Worm (Caenorhabditis elegans) whole organism, early embryonic: ENCODE results near the gene Y53G8AL.4.
A peak's percentile ranks its signal among the peaks of the same experiment; 100 is the strongest.

Experiments
- B0310.2 ChIP-seq: sonication (generic microtip); optimal IDR thresholded peaks from 2 replicates; lab custom pipeline; 2016; ENCODE audit warnings: mild to moderate bottlenecking, missing genetic modification characterization, missing compliant biosample characterization
- F13C5.2 ChIP-seq: sonication (generic microtip); optimal IDR thresholded peaks from 2 replicates; lab custom pipeline; 2017; ENCODE audit warnings: mild to moderate bottlenecking, missing genetic modification characterization, inconsistent platforms, missing compliant biosample characterization
- aly-1 ChIP-seq: sonication (generic microtip); optimal IDR thresholded peaks from 2 replicates; lab custom pipeline; 2016; ENCODE audit warnings: missing genetic modification characterization, missing compliant biosample characterization
- ama-1 ChIP-seq: fragments of 150-350 bp; optimal IDR thresholded peaks from 2 replicates; lab custom pipeline; 2014
- ceh-13 ChIP-seq: fragments of 200-800 bp; sonication (Bioruptor generic); optimal IDR thresholded peaks from 2 replicates; lab custom pipeline; 2018; ENCODE audit warnings: mild to moderate bottlenecking, missing genetic modification characterization, missing compliant biosample characterization
- ceh-36 ChIP-seq: sonication (generic microtip); optimal IDR thresholded peaks from 2 replicates; lab custom pipeline; 2016; ENCODE audit warnings: missing genetic modification characterization, inconsistent platforms, missing compliant biosample characterization
- ets-7 ChIP-seq: sonication (generic microtip); optimal IDR thresholded peaks from 2 replicates; lab custom pipeline; 2016; ENCODE audit warnings: missing genotype, missing genetic modification characterization, missing compliant biosample characterization
- flt-1 ChIP-seq: fragments of 200-800 bp; sonication (Bioruptor generic); IDR thresholded peaks from 2 replicates; pipeline ENCODE4 v1.3.6; 2022; ENCODE audit warnings: missing genetic modification characterization, missing compliant biosample characterization
- hmg-4 ChIP-seq: fragments of 200-800 bp; sonication (Bioruptor generic); optimal IDR thresholded peaks from 2 replicates; lab custom pipeline; 2018; ENCODE audit warnings: mild to moderate bottlenecking, missing genetic modification characterization, missing compliant biosample characterization
- pes-1 ChIP-seq: fragments of 200-800 bp; sonication (Bioruptor generic); IDR thresholded peaks from 2 replicates; pipeline ENCODE4 v1.3.6; 2022; ENCODE audit warnings: missing genetic modification reagents, missing genetic modification characterization, missing compliant biosample characterization
- scrt-1 ChIP-seq: fragments of 200-800 bp; sonication (Bioruptor generic); IDR thresholded peaks from 2 replicates; pipeline ENCODE4 v1.3.6; 2022; ENCODE audit warnings: missing genetic modification characterization, missing compliant biosample characterization
- sea-1 ChIP-seq: fragments of 200-800 bp; sonication (Bioruptor generic); conservative IDR thresholded peaks from 2 replicates; pipeline ENCODE4 v1.3.6; 2022; ENCODE audit warnings: missing genetic modification characterization, missing compliant biosample characterization
- tbx-11 ChIP-seq: fragments of 200-800 bp; sonication (Bioruptor generic); IDR thresholded peaks from 2 replicates; pipeline ENCODE4 v1.3.6; 2022; ENCODE audit warnings: missing genetic modification characterization, missing compliant biosample characterization
- tra-4 ChIP-seq: sonication (generic microtip); optimal IDR thresholded peaks from 2 replicates; lab custom pipeline; 2017; ENCODE audit warnings: missing genetic modification characterization, missing compliant biosample characterization

Gene Y53G8AL.4

ce11 chrIII:3220287-3220686 is 30.2 kb downstream of the Y53G8AL.4 start:
- TF ChIP-seq hmg-4 (GFP tag; lab: Kevin White, UChicago) (peak; percentile 35), tra-4 (tag; lab: Kevin White, UChicago) (no peak)

DNA sequence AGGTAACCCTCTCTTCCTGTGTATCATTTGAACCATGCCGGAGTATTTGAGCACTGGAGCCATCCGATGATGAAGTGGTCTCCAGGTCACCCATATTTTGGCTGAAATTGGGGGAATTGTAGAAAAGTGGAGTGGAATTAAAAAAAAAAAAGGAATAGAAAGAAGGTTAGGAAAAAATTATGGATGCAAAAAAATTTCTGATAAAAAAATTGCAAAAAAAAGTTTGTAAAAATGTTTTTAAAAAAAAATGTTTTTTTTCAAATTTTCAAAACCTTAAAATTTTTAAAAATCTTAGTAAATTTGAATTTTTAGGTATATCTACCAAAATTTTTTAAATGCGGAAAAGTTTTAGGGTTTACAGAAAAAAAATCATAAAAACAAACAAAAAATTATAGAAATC is 31.4 kb downstream of the Y53G8AL.4 start, which contains the start of gene frm-8:
Gene frm-8, minus strand, starts transcription at position 101 of the 400 bp plus-strand sequence.
- TF ChIP-seq sea-1 (GFP tag; lab: Robert Waterston, UW) = no peak
- TF ChIP-seq aly-1 (tag; lab: Kevin White, UChicago) = no peak
- no peak for TF ChIP-seq tra-4 (tag; lab: Kevin White, UChicago)
- no peak for TF ChIP-seq ets-7 (tag; lab: Kevin White, UChicago)
- no peak for TF ChIP-seq tbx-11 (GFP tag; lab: Robert Waterston, UW)
- TF ChIP-seq hmg-4 (GFP tag; lab: Kevin White, UChicago) = no peak
- no peak for TF ChIP-seq ceh-36
- no peak for TF ChIP-seq ama-1 (lab: Kevin White, UChicago)

DNA sequence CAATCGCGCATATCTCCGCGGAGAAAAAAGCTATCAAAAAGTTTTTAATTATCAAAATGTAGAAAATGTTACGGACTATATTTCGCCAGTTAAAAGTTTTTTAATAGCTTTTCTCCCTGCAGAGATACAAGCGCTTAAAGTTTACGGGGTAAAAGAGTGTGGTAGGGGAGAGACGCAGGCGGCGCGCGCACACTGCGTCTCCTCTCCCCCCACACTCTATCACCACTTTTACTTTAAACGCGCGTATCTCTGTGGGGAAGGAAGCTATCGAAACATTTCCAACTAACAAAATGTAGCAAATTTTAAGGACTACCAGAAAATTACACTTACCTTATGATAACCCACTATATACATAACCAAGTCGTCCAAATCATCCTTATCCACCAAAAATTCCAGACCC is 46.9 kb downstream of the Y53G8AL.4 start:
- TF ChIP-seq B0310.2 (tag; lab: Kevin White, UChicago) = no peak
- no peak for TF ChIP-seq flt-1 (GFP tag; lab: Robert Waterston, UW)

DNA sequence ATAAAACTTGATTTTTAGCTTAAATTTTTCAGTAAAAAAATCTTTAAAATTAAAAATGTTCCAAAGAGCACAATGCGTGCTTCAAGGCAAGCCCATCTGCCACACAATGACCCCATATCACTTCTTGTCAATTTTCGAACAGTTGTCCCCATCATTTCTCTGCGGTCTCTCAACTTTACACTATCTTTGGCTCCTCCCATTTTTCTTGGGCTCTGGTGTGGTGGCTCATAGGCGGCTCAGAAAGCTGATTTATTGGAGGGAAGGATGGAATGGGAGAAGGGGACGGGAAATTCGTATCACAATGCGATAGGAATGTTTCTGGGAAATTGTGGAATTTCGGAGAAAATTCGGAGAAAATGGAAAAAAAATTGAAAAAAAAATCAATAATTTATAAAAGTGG is 49.9 kb downstream of the Y53G8AL.4 start:
- TF ChIP-seq ama-1 (lab: Kevin White, UChicago) (no peak), hmg-4 (GFP tag; lab: Kevin White, UChicago) (no peak), tbx-11 (GFP tag; lab: Robert Waterston, UW) (no peak), aly-1 (tag; lab: Kevin White, UChicago) (no peak), sea-1 (GFP tag; lab: Robert Waterston, UW) (no peak), F13C5.2 (tag; lab: Kevin White, UChicago) (no peak), scrt-1 (GFP tag; lab: Robert Waterston, UW) (no peak), ceh-13 (GFP tag; lab: Kevin White, UChicago) (no peak), pes-1 (GFP tag; lab: Robert Waterston, UW) (no peak), ceh-36 (no peak), tra-4 (tag; lab: Kevin White, UChicago) (no peak)

ce11 chrIII:3199416-3199815 is 51.0 kb downstream of the Y53G8AL.4 start, which contains the start of gene heh-1:
Gene heh-1 (minus strand): TSS chrIII:3199516.
- no peak for TF ChIP-seq tra-4 (tag; lab: Kevin White, UChicago)
- no peak for TF ChIP-seq pes-1 (GFP tag; lab: Robert Waterston, UW)
